Fruit fly (Drosophila melanogaster) whole organism, embryonic: Measurements from ENCODE around the gene CG34454.
A peak's percentile ranks its signal among the peaks of the same experiment; 100 is the strongest.

Experiments
- Aef1 ChIP-seq: fragments of 200-800 bp; sonication (Bioruptor generic); IDR thresholded peaks from 3 replicates; pipeline ENCODE4 v1.3.6; 2022; ENCODE audit warnings: missing biosample characterization, missing genetic modification characterization
- Bteb2 ChIP-seq: fragments of 200-800 bp; sonication (Bioruptor generic); optimal IDR thresholded peaks from 2 replicates; lab custom pipeline; 2016; ENCODE audit warnings: missing biosample characterization, missing genetic modification characterization
- CG11504 ChIP-seq: fragments of 200-800 bp; sonication (Bioruptor generic); optimal IDR thresholded peaks from 3 replicates; lab custom pipeline; 2019; ENCODE audit warnings: missing biosample characterization, mild to moderate bottlenecking, missing genetic modification characterization, moderate library complexity
- CG12071 ChIP-seq: fragments of 200-800 bp; sonication (Bioruptor generic); optimal IDR thresholded peaks from 3 replicates; lab custom pipeline; 2018; ENCODE audit warnings: missing biosample characterization, mild to moderate bottlenecking, missing genetic modification characterization
- CG14014 ChIP-seq: fragments of 200-800 bp; sonication (Bioruptor generic); IDR thresholded peaks from 2 replicates; pipeline ENCODE4 v1.3.6; 2022; ENCODE audit warnings: missing biosample characterization, missing genetic modification characterization
- CG14667 ChIP-seq: fragments of 200-800 bp; sonication (Bioruptor generic); IDR thresholded peaks from 2 replicates; pipeline ENCODE4 v1.3.6; 2022; ENCODE audit warnings: missing biosample characterization, missing genetic modification characterization
- CG16863 ChIP-seq: fragments of 200-800 bp; sonication (Bioruptor generic); optimal IDR thresholded peaks from 3 replicates; lab custom pipeline; 2016; ENCODE audit warnings: missing biosample characterization, missing genetic modification characterization
- CG17912 ChIP-seq: fragments of 200-800 bp; sonication (Bioruptor generic); optimal IDR thresholded peaks from 2 replicates; lab custom pipeline; 2018; ENCODE audit warnings: missing biosample characterization, mild to moderate bottlenecking, missing genetic modification characterization
- CG18262 ChIP-seq: fragments of 200-800 bp; optimal IDR thresholded peaks from 3 replicates; lab custom pipeline; 2019; ENCODE audit warnings: missing biosample characterization, mild to moderate bottlenecking, missing genetic modification characterization, moderate library complexity
- CG18599 ChIP-seq: fragments of 200-800 bp; sonication (Bioruptor generic); optimal IDR thresholded peaks from 3 replicates; lab custom pipeline; 2017; ENCODE audit warnings: missing biosample characterization, missing genetic modification characterization, mild to moderate bottlenecking, moderate library complexity, missing genetic modification reagents
- CG2678 ChIP-seq: fragments of 200-800 bp; sonication (Bioruptor generic); optimal IDR thresholded peaks from 3 replicates; lab custom pipeline; 2019; ENCODE audit warnings: missing biosample characterization, mild to moderate bottlenecking, missing genetic modification characterization, moderate library complexity
- CG2875 ChIP-seq: fragments of 200-800 bp; sonication (Bioruptor generic); optimal IDR thresholded peaks from 2 replicates; lab custom pipeline; 2017; ENCODE audit warnings: missing biosample characterization, mild to moderate bottlenecking, missing genetic modification characterization, missing genetic modification reagents
- CG3281 ChIP-seq: fragments of 200-800 bp; sonication (Bioruptor generic); optimal IDR thresholded peaks from 3 replicates; lab custom pipeline; 2017; ENCODE audit warnings: missing biosample characterization, mild to moderate bottlenecking, missing genetic modification characterization
- CG3847 ChIP-seq: fragments of 200-800 bp; sonication (Bioruptor generic); IDR thresholded peaks from 2 replicates; pipeline ENCODE4 v1.3.6; 2022; ENCODE audit warnings: missing biosample characterization, missing genetic modification characterization
- CG4360 ChIP-seq: fragments of 200-800 bp; sonication (Bioruptor generic); IDR thresholded peaks from 2 replicates; pipeline ENCODE4 v1.3.6; 2022; ENCODE audit warnings: missing biosample characterization, missing genetic modification characterization
- CG4730 ChIP-seq: fragments of 200-800 bp; sonication (Bioruptor generic); IDR thresholded peaks from 2 replicates; pipeline ENCODE4 v1.3.6; 2022; ENCODE audit warnings: missing biosample characterization, missing genetic modification characterization
- CG4854 ChIP-seq: fragments of 200-800 bp; sonication (Bioruptor generic); optimal IDR thresholded peaks from 2 replicates; lab custom pipeline; 2016; ENCODE audit warnings: missing biosample characterization, missing genetic modification characterization, inconsistent platforms
- CG6791 ChIP-seq: fragments of 200-800 bp; sonication (Bioruptor generic); IDR thresholded peaks from 3 replicates; pipeline ENCODE4 v1.3.6; 2022; ENCODE audit warnings: missing biosample characterization, missing genetic modification characterization; ENCODE audit not compliant: partially characterized antibody
- CG6854 ChIP-seq: fragments of 200-800 bp; sonication (Bioruptor generic); optimal IDR thresholded peaks from 3 replicates; lab custom pipeline; 2017; ENCODE audit warnings: missing biosample characterization, mild to moderate bottlenecking, missing genetic modification characterization
- CG7556 ChIP-seq: fragments of 200-800 bp; sonication (Bioruptor generic); optimal IDR thresholded peaks from 2 replicates; lab custom pipeline; 2017; ENCODE audit warnings: missing biosample characterization, mild to moderate bottlenecking, missing genetic modification characterization
- CG9609 ChIP-seq: fragments of 200-800 bp; sonication (Bioruptor generic); optimal IDR thresholded peaks from 3 replicates; lab custom pipeline; 2016; ENCODE audit warnings: missing biosample characterization, missing genetic modification characterization
- D19A ChIP-seq: fragments of 200-800 bp; optimal IDR thresholded peaks from 3 replicates; lab custom pipeline; 2019; ENCODE audit warnings: missing biosample characterization, mild to moderate bottlenecking, missing genetic modification characterization, moderate library complexity
- Fer1 ChIP-seq: fragments of 200-800 bp; sonication (Bioruptor generic); optimal IDR thresholded peaks from 2 replicates; lab custom pipeline; 2017; ENCODE audit warnings: missing biosample characterization, mild to moderate bottlenecking, missing genetic modification characterization
- HLH54F ChIP-seq: fragments of 200-800 bp; sonication (Bioruptor generic); optimal IDR thresholded peaks from 3 replicates; lab custom pipeline; 2016; ENCODE audit warnings: missing biosample characterization, missing genetic modification characterization
- HLHmδ ChIP-seq: fragments of 200-800 bp; sonication (Bioruptor generic); optimal IDR thresholded peaks from 2 replicates; lab custom pipeline; 2018; ENCODE audit warnings: missing biosample characterization, mild to moderate bottlenecking, missing genetic modification characterization, moderate library complexity
- Hr51 ChIP-seq, 2 experiments: fragments of 200-800 bp; sonication (Bioruptor generic); optimal IDR thresholded peaks; 2 replicates in 1 of 2; 3 replicates in 1 of 2; lab custom pipeline; 2016 to 2018; ENCODE audit warnings: missing biosample characterization in 2 of 2, missing genetic modification characterization in 2 of 2, mild to moderate bottlenecking in 1 of 2, moderate library complexity in 1 of 2
- Hr78 ChIP-seq, 2 experiments: fragments of 200-800 bp in 1 of 2; fragments of >200 bp in 1 of 2; sonication (Bioruptor generic) in 1 of 2; optimal IDR thresholded peaks; 2 replicates each; lab custom pipeline; 2017 to 2019; ENCODE audit warnings: missing biosample characterization in 2 of 2, missing genetic modification characterization in 2 of 2, mild to moderate bottlenecking in 1 of 2, moderate library complexity in 1 of 2
- MBD-R2 ChIP-seq: fragments of 200-800 bp; sonication (Bioruptor generic); IDR thresholded peaks from 2 replicates; pipeline ENCODE4 v1.3.6; 2022; ENCODE audit warnings: missing biosample characterization, missing genetic modification characterization
- Meics ChIP-seq: fragments of 200-800 bp; sonication (Bioruptor generic); optimal IDR thresholded peaks from 2 replicates; lab custom pipeline; 2017; ENCODE audit warnings: missing biosample characterization, mild to moderate bottlenecking, missing genetic modification characterization
- Six4 ChIP-seq: fragments of 200-800 bp; sonication (Bioruptor generic); optimal IDR thresholded peaks from 2 replicates; lab custom pipeline; 2016; ENCODE audit warnings: missing biosample characterization, missing genetic modification characterization
- Sry-δ ChIP-seq: fragments of 200-800 bp; sonication (Bioruptor generic); optimal IDR thresholded peaks from 2 replicates; lab custom pipeline; 2016; ENCODE audit warnings: missing biosample characterization, missing genetic modification characterization
- abd-A ChIP-seq: fragments of 200-800 bp; sonication (Bioruptor generic); optimal IDR thresholded peaks from 3 replicates; lab custom pipeline; 2019; ENCODE audit warnings: missing biosample characterization, mild to moderate bottlenecking, missing genetic modification characterization, moderate library complexity
- ac ChIP-seq: fragments of 200-800 bp; sonication (Bioruptor generic); optimal IDR thresholded peaks from 3 replicates; lab custom pipeline; 2017; ENCODE audit warnings: missing biosample characterization, mild to moderate bottlenecking, missing genetic modification characterization
- bbx ChIP-seq: fragments of 200-800 bp; sonication (Bioruptor generic); IDR thresholded peaks from 2 replicates; pipeline ENCODE4 v1.3.6; 2022; ENCODE audit warnings: missing biosample characterization, missing genetic modification characterization; ENCODE audit not compliant: partially characterized antibody
- cwo ChIP-seq: fragments of 200-800 bp; sonication (Bioruptor generic); optimal IDR thresholded peaks from 3 replicates; lab custom pipeline; 2017; ENCODE audit warnings: missing biosample characterization, missing genetic modification characterization, mild to moderate bottlenecking, moderate library complexity, missing genetic modification reagents
- dmrt99B ChIP-seq: fragments of 200-800 bp; sonication (Bioruptor generic); optimal IDR thresholded peaks from 2 replicates; lab custom pipeline; 2018; ENCODE audit warnings: missing biosample characterization, mild to moderate bottlenecking, missing genetic modification characterization, moderate library complexity
- gro ChIP-seq: fragments of 200-800 bp; sonication (Bioruptor generic); optimal IDR thresholded peaks from 2 replicates; lab custom pipeline; 2016; ENCODE audit warnings: missing biosample characterization, missing genetic modification characterization
- gsb-n ChIP-seq: fragments of 200-800 bp; sonication (Bioruptor generic); optimal IDR thresholded peaks from 3 replicates; lab custom pipeline; 2018; ENCODE audit warnings: missing biosample characterization, mild to moderate bottlenecking, missing genetic modification characterization
- gt ChIP-seq: fragments of 200-800 bp; sonication (Bioruptor generic); IDR thresholded peaks from 2 replicates; pipeline ENCODE4 v1.3.6; 2022; ENCODE audit warnings: missing biosample characterization, missing genetic modification characterization
- hbn ChIP-seq: fragments of 200-800 bp; sonication (Bioruptor generic); IDR thresholded peaks from 2 replicates; pipeline ENCODE4 v1.3.6; 2022; ENCODE audit warnings: missing biosample characterization, missing genetic modification characterization; ENCODE audit not compliant: partially characterized antibody
- inv ChIP-seq: fragments of 200-800 bp; sonication (Bioruptor generic); IDR thresholded peaks from 2 replicates; pipeline ENCODE4 v1.3.6; 2022; ENCODE audit warnings: missing biosample characterization, missing genetic modification characterization; ENCODE audit not compliant: partially characterized antibody
- jing ChIP-seq: fragments of 200-800 bp; sonication (Bioruptor generic); optimal IDR thresholded peaks from 2 replicates; lab custom pipeline; 2018; ENCODE audit warnings: missing biosample characterization, mild to moderate bottlenecking, missing genetic modification characterization
- lbe ChIP-seq: fragments of 200-800 bp; sonication (Bioruptor generic); optimal IDR thresholded peaks from 2 replicates; lab custom pipeline; 2016; ENCODE audit warnings: missing biosample characterization, mild to moderate bottlenecking, missing genetic modification characterization
- sisA ChIP-seq: fragments of 200-800 bp; sonication (Bioruptor generic); IDR thresholded peaks from 2 replicates; pipeline ENCODE4 v1.3.6; 2022; ENCODE audit warnings: missing biosample characterization, missing genetic modification characterization
- slou ChIP-seq: fragments of 200-800 bp; sonication (Bioruptor generic); optimal IDR thresholded peaks from 3 replicates; lab custom pipeline; 2016; ENCODE audit warnings: missing biosample characterization, missing genetic modification characterization
- tio ChIP-seq: fragments of 200-800 bp; sonication (Bioruptor generic); optimal IDR thresholded peaks from 2 replicates; lab custom pipeline; 2017; ENCODE audit warnings: missing biosample characterization, missing genetic modification characterization, inconsistent platforms
- toy ChIP-seq: fragments of 200-800 bp; sonication (Bioruptor generic); IDR thresholded peaks from 2 replicates; pipeline ENCODE4 v1.3.6; 2022; ENCODE audit warnings: missing biosample characterization, missing genetic modification characterization
- trem ChIP-seq: fragments of 200-800 bp; optimal IDR thresholded peaks from 3 replicates; lab custom pipeline; 2019; ENCODE audit warnings: missing biosample characterization, mild to moderate bottlenecking, missing genetic modification characterization, moderate library complexity
- zf30C ChIP-seq: fragments of 200-800 bp; sonication (Bioruptor generic); optimal IDR thresholded peaks from 3 replicates; lab custom pipeline; 2018; ENCODE audit warnings: missing biosample characterization, mild to moderate bottlenecking, missing genetic modification characterization

Gene CG34454

DNA sequence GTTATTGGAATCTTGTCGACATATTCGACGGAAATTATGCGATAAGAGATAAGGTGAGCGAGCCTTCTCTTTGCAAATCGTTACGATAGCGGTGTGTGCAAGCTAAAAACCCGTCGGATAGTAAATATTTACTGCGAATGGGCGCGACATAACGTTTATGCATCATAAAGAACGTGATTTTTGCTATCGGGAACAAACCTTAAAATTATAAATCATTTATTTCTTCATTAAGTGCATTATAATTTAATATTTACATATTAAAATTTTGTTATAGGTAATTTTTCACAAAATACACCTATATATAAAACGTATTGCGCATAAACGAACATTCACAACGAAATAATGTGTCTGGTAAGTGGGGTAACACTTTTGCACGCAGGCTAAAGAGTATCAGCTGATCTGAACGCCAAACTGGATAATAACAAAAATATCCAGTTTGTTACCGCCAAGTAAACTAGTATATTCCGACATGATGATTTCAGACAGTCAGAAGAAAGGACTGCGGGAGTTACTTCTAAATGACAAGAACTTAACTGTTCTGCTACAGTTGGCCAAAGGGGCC lies 26.3 kb downstream of the CG34454 start, which contains the start of the genes Gk1 and CG13876 (continued):
- TF ChIP-seq CG4360 (GFP tag; lab: Robert Waterston, UW) = peak; percentile 72
- peak; percentile 98 for TF ChIP-seq CG2678 (tag; lab: Kevin White, UChicago)
- peak; percentile 95 for TF ChIP-seq D19A (tag; lab: Kevin White, UChicago)
- no peak for TF ChIP-seq Hr78 (GFP tag; optimal IDR thresholded peaks at IDR 0.05; lab: Kevin White, UChicago)
- TF ChIP-seq sisA (GFP tag; lab: Robert Waterston, UW) = peak; percentile 81
- no peak for TF ChIP-seq inv (GFP tag; lab: Robert Waterston, UW)
- peak; percentile 21 for TF ChIP-seq CG16863
- TF ChIP-seq CG4854 = peak; percentile 69
- no peak for TF ChIP-seq bbx (GFP tag; lab: Robert Waterston, UW)
- peak; percentile 95 for TF ChIP-seq CG11504 (tag; lab: Kevin White, UChicago)
- TF ChIP-seq cwo (GFP tag; lab: Kevin White, UChicago) = peak; percentile 92
- TF ChIP-seq CG7556 (GFP tag; lab: Kevin White, UChicago) = peak; percentile 95
- no peak for TF ChIP-seq CG6791 (GFP tag; lab: Robert Waterston, UW)
- no peak for TF ChIP-seq abd-A (tag; lab: Kevin White, UChicago)
- peak; percentile 39 to 98 for TF ChIP-seq Hr51 (GFP tag; optimal IDR thresholded peaks at IDR 0.05; lab: Kevin White, UChicago)
- peak; percentile 96 for TF ChIP-seq CG14014 (GFP tag; lab: Robert Waterston, UW)
- peak; percentile 90 for TF ChIP-seq Aef1 (GFP tag; lab: Robert Waterston, UW)
- peak; percentile 85 for TF ChIP-seq CG2875 (GFP tag; lab: Kevin White, UChicago)
- peak; percentile 97 for TF ChIP-seq Meics (GFP tag; lab: Kevin White, UChicago)
- peak; percentile 86 for TF ChIP-seq Six4
- TF ChIP-seq CG18262 (tag; lab: Kevin White, UChicago) = peak; percentile 97
- TF ChIP-seq CG3847 (GFP tag; lab: Robert Waterston, UW) = peak; percentile 94
- peak; percentile 86 for TF ChIP-seq CG17912 (GFP tag; lab: Kevin White, UChicago)
- TF ChIP-seq gro = peak; percentile 51
- no peak for TF ChIP-seq HLH54F (GFP tag; lab: Kevin White, UChicago)
- TF ChIP-seq Bteb2 (GFP tag; lab: Kevin White, UChicago) = peak; percentile 77
- TF ChIP-seq MBD-R2 (GFP tag; lab: Robert Waterston, UW) = peak; percentile 94
- no peak for TF ChIP-seq hbn (GFP tag; lab: Robert Waterston, UW)
- peak; percentile 97 for TF ChIP-seq CG18599 (GFP tag; lab: Kevin White, UChicago)
- TF ChIP-seq CG6854 (GFP tag; lab: Kevin White, UChicago) = peak; percentile 94
- TF ChIP-seq dmrt99B (tag; lab: Kevin White, UChicago) = peak; percentile 96
- TF ChIP-seq CG3281 (GFP tag; lab: Kevin White, UChicago) = peak; percentile 96
- peak; percentile 93 for TF ChIP-seq trem (tag; lab: Kevin White, UChicago)
- peak; percentile 71 for TF ChIP-seq gt
- TF ChIP-seq CG4730 (GFP tag; lab: Robert Waterston, UW) = peak; percentile 85
- no peak for TF ChIP-seq HLHmδ
- peak; percentile 82 for TF ChIP-seq toy (GFP tag; lab: Robert Waterston, UW)
- TF ChIP-seq tio (GFP tag; lab: Kevin White, UChicago) = no peak
- TF ChIP-seq gsb-n = peak; percentile 96
- peak; percentile 98 for TF ChIP-seq Fer1
- TF ChIP-seq CG14667 (GFP tag; lab: Robert Waterston, UW) = peak; percentile 84
- peak; percentile 72 for TF ChIP-seq slou (GFP tag; lab: Kevin White, UChicago)
- peak; percentile 25 for TF ChIP-seq zf30C (GFP tag; lab: Kevin White, UChicago)
- peak; percentile 28 for TF ChIP-seq CG9609 (GFP tag; lab: Kevin White, UChicago)
- peak; percentile 88 for TF ChIP-seq CG12071
- TF ChIP-seq Sry-δ (GFP tag; lab: Kevin White, UChicago) = no peak
- no peak for TF ChIP-seq jing (GFP tag; lab: Kevin White, UChicago)
- TF ChIP-seq ac (GFP tag; lab: Kevin White, UChicago) = peak; percentile 76
- peak; percentile 93 for TF ChIP-seq lbe (GFP tag; lab: Kevin White, UChicago)
